Worm (Caenorhabditis elegans): ENCODE data around the gene algn-12.

algn-12 gene

ce11 chrV:8085141-8085540 lies 50.2 kb downstream of the algn-12 start, which contains the start of gene C09H5.7:
TSS of gene C09H5.7 (minus strand) at chrV:8085241.
- no peak for TF ChIP-seq ceh-82 (tag; optimal IDR thresholded peaks at IDR 0.05)
- TF ChIP-seq lin-39 (tag; optimal IDR thresholded peaks at IDR 0.05) = no peak
- no peak for TF ChIP-seq eor-1 (tag; optimal IDR thresholded peaks at IDR 0.05)
- TF ChIP-seq ceh-28 (tag; optimal IDR thresholded peaks at IDR 0.05) = no peak
- no peak for TF ChIP-seq egl-5 (tag; optimal IDR thresholded peaks at IDR 0.05)
